Worm (Caenorhabditis elegans) whole organism, late embryonic: ENCODE data around the gene B0280.9.

Experiments used
- ama-1 ChIP-seq: fragments of 150-350 bp; optimal IDR thresholded peaks from 2 replicates; lab custom pipeline; 2014
- ets-4 ChIP-seq: sonication (generic microtip); optimal IDR thresholded peaks from 2 replicates; lab custom pipeline; 2016; ENCODE audit warnings: missing genetic modification characterization, missing compliant biosample characterization
- fkh-10 ChIP-seq: fragments of 150-350 bp; optimal IDR thresholded peaks from 2 replicates; lab custom pipeline; 2014; ENCODE audit warnings: missing biosample characterization, missing genetic modification reagents, missing genetic modification characterization
- nfya-1 ChIP-seq: sonication (generic microtip); optimal IDR thresholded peaks from 2 replicates; lab custom pipeline; 2017; ENCODE audit warnings: missing genetic modification characterization, mild to moderate bottlenecking, missing compliant biosample characterization, antibody characterized with exemption, moderate library complexity
- pha-4 ChIP-seq: fragments of 150-350 bp; optimal IDR thresholded peaks from 2 replicates; lab custom pipeline; 2018; ENCODE audit warnings: missing biosample characterization, missing genetic modification reagents, missing genetic modification characterization
- unc-55 ChIP-seq: sonication (generic microtip); optimal IDR thresholded peaks from 2 replicates; lab custom pipeline; 2017; ENCODE audit warnings: missing biosample characterization, missing genetic modification reagents, missing genetic modification characterization
- unc-86 ChIP-seq: sonication (generic microtip); optimal IDR thresholded peaks from 2 replicates; lab custom pipeline; 2016; ENCODE audit warnings: missing genetic modification characterization, missing compliant biosample characterization

ce11 chrIII:7165816-7166229 is 43.1 kb upstream of the B0280.9 start:
- TF ChIP-seq unc-86, result no peak
- no peak for TF ChIP-seq fkh-10 (GFP tag; lab: Kevin White, UChicago)
- no peak for TF ChIP-seq unc-55 (GFP tag; lab: Kevin White, UChicago)
- TF ChIP-seq pha-4 (tag; lab: Kevin White, UChicago), result no peak
- TF ChIP-seq ama-1 (lab: Kevin White, UChicago), result no peak
- no peak for TF ChIP-seq ets-4 (tag; lab: Kevin White, UChicago)
- TF ChIP-seq nfya-1 (tag; lab: Kevin White, UChicago), result no peak
